Fruit fly (Drosophila melanogaster) whole organism, embryonic: ENCODE measurements around the gene tank.

Source experiments
- ATbp ChIP-seq: fragments of 200-800 bp; sonication (Bioruptor generic); optimal IDR thresholded peaks from 2 replicates; lab custom pipeline; 2017; ENCODE audit warnings: missing biosample characterization, mild to moderate bottlenecking, missing genetic modification characterization, missing genetic modification reagents
- CG10979 ChIP-seq: fragments of 200-800 bp; sonication (Bioruptor generic); optimal IDR thresholded peaks from 2 replicates; lab custom pipeline; 2018; ENCODE audit warnings: missing biosample characterization, mild to moderate bottlenecking, missing genetic modification characterization, moderate library complexity
- CG12236 ChIP-seq: fragments of 200-800 bp; sonication (Bioruptor generic); optimal IDR thresholded peaks from 2 replicates; lab custom pipeline; 2016; ENCODE audit warnings: missing biosample characterization, missing genetic modification characterization
- CG1233 ChIP-seq: fragments of 200-800 bp; sonication (Bioruptor generic); optimal IDR thresholded peaks from 4 replicates; lab custom pipeline; 2018; ENCODE audit warnings: missing biosample characterization, mild to moderate bottlenecking, missing genetic modification characterization
- CG12769 ChIP-seq: fragments of 200-800 bp; sonication (Bioruptor generic); optimal IDR thresholded peaks from 2 replicates; lab custom pipeline; 2019; ENCODE audit warnings: missing biosample characterization, mild to moderate bottlenecking, missing genetic modification characterization, moderate library complexity
- CG15269 ChIP-seq: fragments of 200-800 bp; sonication (Bioruptor generic); optimal IDR thresholded peaks from 2 replicates; lab custom pipeline; 2018; ENCODE audit warnings: missing biosample characterization, mild to moderate bottlenecking, missing genetic modification characterization, moderate library complexity
- CG15601 ChIP-seq: fragments of 200-800 bp; sonication (Bioruptor generic); optimal IDR thresholded peaks from 3 replicates; lab custom pipeline; 2019; ENCODE audit warnings: missing biosample characterization, mild to moderate bottlenecking, missing genetic modification characterization, moderate library complexity
- CG17186 ChIP-seq: fragments of 200-800 bp; sonication (Bioruptor generic); optimal IDR thresholded peaks from 3 replicates; lab custom pipeline; 2017; ENCODE audit warnings: missing biosample characterization, missing genetic modification reagents, missing genetic modification characterization
- CG18476 ChIP-seq: fragments of 200-800 bp; sonication (Bioruptor generic); optimal IDR thresholded peaks from 2 replicates; lab custom pipeline; 2016; ENCODE audit warnings: missing biosample characterization, mild to moderate bottlenecking, missing genetic modification characterization
- CG18599 ChIP-seq: fragments of 200-800 bp; sonication (Bioruptor generic); optimal IDR thresholded peaks from 3 replicates; lab custom pipeline; 2017; ENCODE audit warnings: missing biosample characterization, missing genetic modification characterization, mild to moderate bottlenecking, moderate library complexity, missing genetic modification reagents
- CG18619 ChIP-seq: fragments of 200-800 bp; sonication (Bioruptor generic); optimal IDR thresholded peaks from 3 replicates; lab custom pipeline; 2017; ENCODE audit warnings: missing biosample characterization, mild to moderate bottlenecking, missing genetic modification characterization
- CG18764 ChIP-seq: fragments of 200-800 bp; sonication (Bioruptor generic); optimal IDR thresholded peaks from 3 replicates; lab custom pipeline; 2016; ENCODE audit warnings: missing biosample characterization, missing genetic modification characterization
- CG2889 ChIP-seq: fragments of 200-800 bp; sonication (Bioruptor generic); IDR thresholded peaks from 3 replicates; pipeline ENCODE4 v1.3.6; 2022; ENCODE audit warnings: missing biosample characterization, missing genetic modification characterization
- CG3407 ChIP-seq: fragments of 200-800 bp; sonication (Bioruptor generic); optimal IDR thresholded peaks from 2 replicates; lab custom pipeline; 2018; ENCODE audit warnings: missing biosample characterization, mild to moderate bottlenecking, missing genetic modification characterization
- CG6689 ChIP-seq: fragments of 200-800 bp; sonication (Bioruptor generic); IDR thresholded peaks from 2 replicates; pipeline ENCODE4 v1.3.6; 2022; ENCODE audit warnings: missing biosample characterization, missing genetic modification characterization
- CG8089 ChIP-seq: fragments of 200-800 bp; sonication (Bioruptor generic); optimal IDR thresholded peaks from 3 replicates; lab custom pipeline; 2016; ENCODE audit warnings: missing biosample characterization, missing genetic modification characterization
- CHES-1-like ChIP-seq: fragments of 200-800 bp; sonication (Bioruptor generic); optimal IDR thresholded peaks from 2 replicates; lab custom pipeline; 2016; ENCODE audit warnings: missing biosample characterization, missing genetic modification characterization
- CkIIα-i1 ChIP-seq: fragments of 200-800 bp; sonication (Bioruptor generic); IDR thresholded peaks from 2 replicates; pipeline ENCODE4 v1.3.6; 2022; ENCODE audit warnings: missing biosample characterization, missing genetic modification characterization
- Doc2 ChIP-seq: fragments of 200-800 bp; sonication (Bioruptor generic); IDR thresholded peaks from 2 replicates; pipeline ENCODE4 v1.3.6; 2022; ENCODE audit warnings: missing biosample characterization, missing genetic modification characterization
- Gsc ChIP-seq: fragments of 200-800 bp; sonication (Bioruptor generic); IDR thresholded peaks from 2 replicates; pipeline ENCODE4 v1.3.6; 2022; ENCODE audit warnings: missing biosample characterization, missing genetic modification characterization
- HLH54F ChIP-seq: fragments of 200-800 bp; sonication (Bioruptor generic); optimal IDR thresholded peaks from 3 replicates; lab custom pipeline; 2016; ENCODE audit warnings: missing biosample characterization, missing genetic modification characterization
- Lim3 ChIP-seq: fragments of 200-800 bp; sonication (Bioruptor generic); IDR thresholded peaks from 2 replicates; pipeline ENCODE4 v1.3.6; 2022; ENCODE audit warnings: missing biosample characterization, missing genetic modification characterization
- Oaz ChIP-seq: fragments of 200-800 bp; sonication (Bioruptor generic); IDR thresholded peaks from 2 replicates; pipeline ENCODE4 v1.3.6; 2022; ENCODE audit warnings: missing biosample characterization, missing genetic modification characterization
- Ptx1 ChIP-seq: fragments of 200-800 bp; sonication (Bioruptor generic); IDR thresholded peaks from 2 replicates; pipeline ENCODE4 v1.3.6; 2022; ENCODE audit warnings: missing biosample characterization, missing genetic modification characterization
- Tbp ChIP-seq: fragments of >200 bp; optimal IDR thresholded peaks from 2 replicates; lab custom pipeline; 2018; ENCODE audit warnings: missing biosample characterization, missing genetic modification characterization
- al ChIP-seq: fragments of 200-800 bp; sonication (Bioruptor generic); IDR thresholded peaks from 2 replicates; pipeline ENCODE4 v1.3.6; 2022; ENCODE audit warnings: missing biosample characterization, missing genetic modification characterization
- ase ChIP-seq: fragments of 200-800 bp; sonication (Bioruptor generic); IDR thresholded peaks from 3 replicates; pipeline ENCODE4 v1.3.6; 2022; ENCODE audit warnings: missing biosample characterization, missing genetic modification characterization
- ash1 ChIP-seq: fragments of 200-800 bp; sonication (Bioruptor generic); optimal IDR thresholded peaks from 2 replicates; lab custom pipeline; 2018; ENCODE audit warnings: missing biosample characterization, mild to moderate bottlenecking, missing genetic modification characterization
- az2 ChIP-seq: fragments of 200-800 bp; sonication (Bioruptor generic); optimal IDR thresholded peaks from 3 replicates; lab custom pipeline; 2016; ENCODE audit warnings: missing biosample characterization, missing genetic modification characterization
- croc ChIP-seq: fragments of 200-800 bp; sonication (Bioruptor generic); conservative IDR thresholded peaks from 3 replicates; pipeline ENCODE4 v1.3.6; 2022; ENCODE audit warnings: missing biosample characterization, missing genetic modification characterization
- da ChIP-seq: fragments of 200-800 bp; sonication (Bioruptor generic); optimal IDR thresholded peaks from 2 replicates; lab custom pipeline; 2016; ENCODE audit warnings: missing biosample characterization, missing genetic modification characterization
- disco-r ChIP-seq: fragments of 200-800 bp; sonication (Bioruptor generic); optimal IDR thresholded peaks from 2 replicates; lab custom pipeline; 2016; ENCODE audit warnings: missing biosample characterization, missing genetic modification characterization
- dm ChIP-seq: fragments of 200-800 bp; sonication (Bioruptor generic); optimal IDR thresholded peaks from 3 replicates; lab custom pipeline; 2016; ENCODE audit warnings: missing biosample characterization, missing genetic modification characterization
- eve ChIP-seq, 2 experiments: fragments of >200 bp; optimal IDR thresholded peaks; 2 replicates each; lab custom pipeline; 2017; ENCODE audit warnings: missing biosample characterization in 2 of 2, missing genetic modification characterization in 2 of 2
- ewg ChIP-seq: fragments of 200-800 bp; sonication (Bioruptor generic); optimal IDR thresholded peaks from 3 replicates; lab custom pipeline; 2017; ENCODE audit warnings: mild to moderate bottlenecking, missing biosample characterization, missing genetic modification reagents, missing genetic modification characterization
- eyg ChIP-seq: fragments of 200-800 bp; sonication (Bioruptor generic); optimal IDR thresholded peaks from 3 replicates; lab custom pipeline; 2016; ENCODE audit warnings: missing biosample characterization, missing genetic modification characterization
- fru ChIP-seq: fragments of >200 bp; optimal IDR thresholded peaks from 2 replicates; lab custom pipeline; 2017
- gsb ChIP-seq: fragments of 200-800 bp; sonication (Bioruptor generic); IDR thresholded peaks from 2 replicates; pipeline ENCODE4 v1.3.6; 2022; ENCODE audit warnings: missing biosample characterization, missing genetic modification characterization
- jing ChIP-seq: fragments of 200-800 bp; sonication (Bioruptor generic); optimal IDR thresholded peaks from 2 replicates; lab custom pipeline; 2018; ENCODE audit warnings: missing biosample characterization, mild to moderate bottlenecking, missing genetic modification characterization
- lab ChIP-seq: fragments of 200-800 bp; sonication (Bioruptor generic); optimal IDR thresholded peaks from 3 replicates; lab custom pipeline; 2017; ENCODE audit warnings: missing biosample characterization, missing genetic modification characterization, mild to moderate bottlenecking, moderate library complexity, missing genetic modification reagents
- nerfin-1 ChIP-seq: fragments of 200-800 bp; sonication (Bioruptor generic); optimal IDR thresholded peaks from 3 replicates; lab custom pipeline; 2019; ENCODE audit warnings: missing biosample characterization, mild to moderate bottlenecking, missing genetic modification characterization, moderate library complexity
- pho ChIP-seq: fragments of 200-800 bp; sonication (Bioruptor generic); optimal IDR thresholded peaks from 2 replicates; lab custom pipeline; 2016; ENCODE audit warnings: missing biosample characterization, missing genetic modification characterization
- prd ChIP-seq, 3 experiments: fragments of >200 bp in 2 of 3; fragments of 200-800 bp in 1 of 3; sonication (Bioruptor generic) in 1 of 3; optimal IDR thresholded peaks in 2 of 3; IDR thresholded peaks in 1 of 3; 2 replicates in 2 of 3; 3 replicates in 1 of 3; pipeline versions ENCODE4 v1.3.6 to Lab custom; 2017 to 2022; ENCODE audit warnings: missing biosample characterization in 1 of 3, missing genetic modification characterization in 1 of 3
- sc ChIP-seq, 3 experiments: fragments of >200 bp in 2 of 3; fragments of 200-800 bp in 1 of 3; sonication (Bioruptor generic) in 1 of 3; optimal IDR thresholded peaks; 2 replicates in 2 of 3; 3 replicates in 1 of 3; lab custom pipeline; 2017; ENCODE audit warnings: mild to moderate bottlenecking in 1 of 3, missing biosample characterization in 1 of 3, missing genetic modification characterization in 1 of 3, missing genetic modification reagents in 1 of 3
- seq ChIP-seq: fragments of 200-800 bp; sonication (Bioruptor generic); IDR thresholded peaks from 2 replicates; pipeline ENCODE4 v1.3.6; 2022; ENCODE audit warnings: missing biosample characterization, missing genetic modification characterization
- tio ChIP-seq: fragments of 200-800 bp; sonication (Bioruptor generic); optimal IDR thresholded peaks from 2 replicates; lab custom pipeline; 2017; ENCODE audit warnings: missing biosample characterization, missing genetic modification characterization, inconsistent platforms
- unc-4 ChIP-seq: fragments of 200-800 bp; sonication (Bioruptor generic); IDR thresholded peaks from 2 replicates; pipeline ENCODE4 v1.3.6; 2022; ENCODE audit warnings: missing biosample characterization, missing genetic modification characterization; ENCODE audit not compliant: partially characterized antibody
- unpg ChIP-seq: fragments of 200-800 bp; sonication (Bioruptor generic); optimal IDR thresholded peaks from 3 replicates; lab custom pipeline; 2018; ENCODE audit warnings: missing biosample characterization, mild to moderate bottlenecking, missing genetic modification characterization, moderate library complexity
- vnd ChIP-seq: fragments of 200-800 bp; sonication (Bioruptor generic); IDR thresholded peaks from 3 replicates; pipeline ENCODE4 v1.3.6; 2022; ENCODE audit warnings: missing biosample characterization, missing genetic modification characterization; ENCODE audit not compliant: partially characterized antibody

The tank gene

DNA sequence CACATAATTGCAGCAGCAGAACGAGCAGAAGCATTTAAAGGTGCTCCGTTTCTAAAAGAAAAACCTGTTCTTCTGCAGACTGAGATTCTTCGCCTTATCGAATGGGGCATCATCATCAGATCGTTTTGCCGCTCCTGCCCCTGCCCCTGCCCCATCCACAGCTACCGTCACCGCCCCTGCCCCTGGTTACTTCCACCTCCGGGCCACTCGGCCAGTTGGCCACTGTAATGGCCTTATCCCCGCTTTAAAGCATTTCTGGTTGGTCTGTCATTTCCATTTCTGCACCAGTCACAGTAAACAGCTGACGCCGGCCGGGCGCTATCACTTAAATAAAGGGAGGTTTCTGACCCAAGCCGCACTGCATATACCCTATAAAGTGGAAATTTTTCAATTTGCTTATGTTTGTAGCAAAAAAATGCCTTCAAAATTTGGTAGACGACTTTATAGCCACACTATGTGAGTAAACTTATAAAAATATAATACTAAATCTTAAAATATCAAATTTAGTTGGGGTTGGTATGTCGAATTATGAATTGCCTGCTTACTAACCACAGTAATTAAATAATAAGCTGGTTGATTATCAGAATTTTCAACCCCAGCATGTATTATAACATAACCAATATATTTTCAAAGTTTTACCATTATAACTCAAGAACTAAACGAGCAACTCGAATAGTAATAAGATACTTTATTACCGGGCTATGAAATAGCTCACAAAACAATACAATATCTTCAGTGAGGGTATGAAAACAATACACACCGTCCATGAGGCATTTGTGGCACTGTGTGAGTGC, 26.9 kb downstream of the tank start (continued):
- no peak for TF ChIP-seq CG8089 (GFP tag; lab: Kevin White, UChicago)
- no peak for TF ChIP-seq CkIIα-i1 (GFP tag; lab: Robert Waterston, UW)
- TF ChIP-seq CG18619 (GFP tag; lab: Kevin White, UChicago) = peak; percentile 81
- TF ChIP-seq al (GFP tag; lab: Robert Waterston, UW) = no peak
- TF ChIP-seq Gsc = no peak
- TF ChIP-seq tio (GFP tag; lab: Kevin White, UChicago) = peak; percentile 80
- peak; percentile 41 for TF ChIP-seq unpg (GFP tag; lab: Kevin White, UChicago)
- no peak for TF ChIP-seq dm (GFP tag; lab: Kevin White, UChicago)
- TF ChIP-seq CG12236 (GFP tag; lab: Kevin White, UChicago) = no peak
- no peak for TF ChIP-seq sc (optimal IDR thresholded peaks at IDR 0.05; lab: Kevin White, UChicago)
- TF ChIP-seq sc (GFP tag; optimal IDR thresholded peaks at IDR 0.05; lab: Kevin White, UChicago) = peak; percentile 75
- TF ChIP-seq CG18476 = peak; percentile 60
- TF ChIP-seq CG2889 (GFP tag; lab: Robert Waterston, UW) = no peak
- no peak for TF ChIP-seq unc-4 (GFP tag; lab: Robert Waterston, UW)
- peak; percentile 68 for TF ChIP-seq Ptx1 (GFP tag; lab: Robert Waterston, UW)
- TF ChIP-seq pho (GFP tag; lab: Kevin White, UChicago) = peak; percentile 52
- peak; percentile 76 for TF ChIP-seq az2 (GFP tag; lab: Kevin White, UChicago)
- TF ChIP-seq CG17186 (GFP tag; lab: Kevin White, UChicago) = no peak
- TF ChIP-seq seq (GFP tag; lab: Robert Waterston, UW) = no peak
- TF ChIP-seq CG15601 = peak; percentile 54
- no peak for TF ChIP-seq Lim3 (GFP tag; lab: Robert Waterston, UW)
- TF ChIP-seq lab (GFP tag; lab: Kevin White, UChicago) = peak; percentile 17
- no peak for TF ChIP-seq Oaz (GFP tag; lab: Robert Waterston, UW)
- peak; percentile 27 for TF ChIP-seq ewg (GFP tag; lab: Kevin White, UChicago)
- TF ChIP-seq CHES-1-like (GFP tag; lab: Kevin White, UChicago) = peak; percentile 15
- TF ChIP-seq CG18764 (GFP tag; lab: Kevin White, UChicago) = no peak
- TF ChIP-seq Doc2 (GFP tag; lab: Robert Waterston, UW) = no peak
- TF ChIP-seq ase (GFP tag; lab: Robert Waterston, UW) = no peak
- TF ChIP-seq fru (lab: Kevin White, UChicago) = no peak
- TF ChIP-seq nerfin-1 (tag; lab: Kevin White, UChicago) = no peak
- peak; percentile 21 for TF ChIP-seq CG12769 (tag; lab: Kevin White, UChicago)
- no peak for TF ChIP-seq vnd
- TF ChIP-seq croc = 0 out of 3 replicates have a peak, but pooled peaks have one; percentile 20
- TF ChIP-seq CG15269 (tag; lab: Kevin White, UChicago) = peak; percentile 68
- TF ChIP-seq ash1 (GFP tag; lab: Kevin White, UChicago) = no peak
- TF ChIP-seq disco-r (GFP tag; lab: Kevin White, UChicago) = no peak
- no peak for TF ChIP-seq Tbp (GFP tag; lab: Kevin White, UChicago)
- TF ChIP-seq jing = no peak
- no peak for TF ChIP-seq eyg (GFP tag; lab: Kevin White, UChicago)
- TF ChIP-seq gsb = no peak
- TF ChIP-seq ATbp = peak; percentile 60
- TF ChIP-seq eve (GFP tag; optimal IDR thresholded peaks at IDR 0.05; lab: Kevin White, UChicago) = no peak
- TF ChIP-seq CG3407 (GFP tag; lab: Kevin White, UChicago) = peak; percentile 61
- TF ChIP-seq CG10979 = peak; percentile 64
- TF ChIP-seq CG1233 (GFP tag; lab: Kevin White, UChicago) = peak; percentile 67
- no peak; the same call in 1 of the 2 replicates for TF ChIP-seq CG6689
- TF ChIP-seq prd (optimal IDR thresholded peaks at IDR 0.05; lab: Kevin White, UChicago) = no peak
- no peak; the same call in 2 of the 3 replicates for TF ChIP-seq prd (GFP tag; IDR thresholded peaks at IDR 0.05; lab: Robert Waterston, UW)
- peak; percentile 72 for TF ChIP-seq CG18599 (GFP tag; lab: Kevin White, UChicago)
- TF ChIP-seq da (GFP tag; lab: Kevin White, UChicago) = no peak
- TF ChIP-seq HLH54F (GFP tag; lab: Kevin White, UChicago) = peak; percentile 56
